Fruit fly (Drosophila melanogaster) whole organism, prepupa: ENCODE measurements around the gene CG15145.

Experiments used
- Blimp-1 ChIP-seq: fragments of 200-800 bp; sonication (Bioruptor generic); optimal IDR thresholded peaks from 3 replicates; lab custom pipeline; 2017; ENCODE audit warnings: missing biosample characterization, missing genetic modification characterization, mild to moderate bottlenecking, moderate library complexity, missing genetic modification reagents
- CG10631 ChIP-seq: fragments of 200-800 bp; sonication (Bioruptor generic); optimal IDR thresholded peaks from 2 replicates; lab custom pipeline; 2016; ENCODE audit warnings: missing biosample characterization, missing genetic modification characterization
- CG10669 ChIP-seq: fragments of 200-800 bp; sonication (Bioruptor generic); optimal IDR thresholded peaks from 3 replicates; lab custom pipeline; 2018; ENCODE audit warnings: missing biosample characterization, mild to moderate bottlenecking, missing genetic modification characterization, moderate library complexity
- CG11294 ChIP-seq: fragments of 200-800 bp; sonication (Bioruptor generic); IDR thresholded peaks from 2 replicates; pipeline ENCODE4 v1.3.6; 2022; ENCODE audit warnings: missing biosample characterization, missing genetic modification characterization
- CG11762 ChIP-seq: fragments of 200-800 bp; sonication (Bioruptor generic); optimal IDR thresholded peaks from 3 replicates; lab custom pipeline; 2016; ENCODE audit warnings: missing biosample characterization, missing genetic modification characterization; ENCODE audit not compliant: insufficient read depth
- CG11902 ChIP-seq: fragments of 200-800 bp; sonication (Bioruptor generic); optimal IDR thresholded peaks from 3 replicates; lab custom pipeline; 2016; ENCODE audit warnings: missing biosample characterization, missing genetic modification characterization
- CG15336 ChIP-seq: fragments of 200-800 bp; sonication (Bioruptor generic); IDR thresholded peaks from 2 replicates; pipeline ENCODE4 v1.3.6; 2022; ENCODE audit warnings: missing biosample characterization, missing genetic modification characterization
- CG1621 ChIP-seq: fragments of 200-800 bp; sonication (Bioruptor generic); optimal IDR thresholded peaks from 3 replicates; lab custom pipeline; 2018; ENCODE audit warnings: missing biosample characterization, mild to moderate bottlenecking, missing genetic modification characterization
- CG16779 ChIP-seq: fragments of 200-800 bp; sonication (Bioruptor generic); optimal IDR thresholded peaks from 3 replicates; lab custom pipeline; 2017; ENCODE audit warnings: missing biosample characterization, mild to moderate bottlenecking, missing genetic modification characterization
- CG3032 ChIP-seq: fragments of 200-800 bp; optimal IDR thresholded peaks from 2 replicates; lab custom pipeline; 2019; ENCODE audit warnings: missing biosample characterization, mild to moderate bottlenecking, missing genetic modification characterization, moderate library complexity
- CG31627 ChIP-seq: fragments of 200-800 bp; sonication (Bioruptor generic); optimal IDR thresholded peaks from 3 replicates; lab custom pipeline; 2016; ENCODE audit warnings: missing biosample characterization, missing genetic modification characterization
- CG32006 ChIP-seq: fragments of 200-800 bp; sonication (Bioruptor generic); optimal IDR thresholded peaks from 3 replicates; lab custom pipeline; 2017; ENCODE audit warnings: missing biosample characterization, mild to moderate bottlenecking, missing genetic modification characterization
- CG34406 ChIP-seq: fragments of 200-800 bp; sonication (Bioruptor generic); optimal IDR thresholded peaks from 3 replicates; lab custom pipeline; 2016; ENCODE audit warnings: missing biosample characterization, missing genetic modification characterization
- CG3919 ChIP-seq: fragments of 200-800 bp; sonication (Bioruptor generic); optimal IDR thresholded peaks from 3 replicates; lab custom pipeline; 2016; ENCODE audit warnings: missing biosample characterization, missing genetic modification characterization
- CG4318 ChIP-seq: fragments of 200-800 bp; sonication (Bioruptor generic); optimal IDR thresholded peaks from 3 replicates; lab custom pipeline; 2017; ENCODE audit warnings: missing biosample characterization, mild to moderate bottlenecking, missing genetic modification characterization
- CG6163 ChIP-seq: fragments of 200-800 bp; sonication (Bioruptor generic); IDR thresholded peaks from 3 replicates; pipeline ENCODE4 v1.3.6; 2022; ENCODE audit warnings: missing biosample characterization, missing genetic modification characterization
- CG6276 ChIP-seq: fragments of 200-800 bp; sonication (Bioruptor generic); optimal IDR thresholded peaks from 2 replicates; lab custom pipeline; 2017; ENCODE audit warnings: missing biosample characterization, mild to moderate bottlenecking, missing genetic modification characterization
- CG6792 ChIP-seq: fragments of 200-800 bp; sonication (Bioruptor generic); optimal IDR thresholded peaks from 3 replicates; lab custom pipeline; 2016; ENCODE audit warnings: missing biosample characterization, missing genetic modification characterization
- CG6808 ChIP-seq: fragments of 200-800 bp; sonication (Bioruptor generic); optimal IDR thresholded peaks from 3 replicates; lab custom pipeline; 2017; ENCODE audit warnings: missing biosample characterization, missing genetic modification characterization, mild to moderate bottlenecking, moderate library complexity, missing genetic modification reagents
- CG6854 ChIP-seq: fragments of 200-800 bp; sonication (Bioruptor generic); optimal IDR thresholded peaks from 2 replicates; lab custom pipeline; 2017; ENCODE audit warnings: missing biosample characterization, mild to moderate bottlenecking, missing genetic modification characterization
- CG7368 ChIP-seq: fragments of 200-800 bp; sonication (Bioruptor generic); optimal IDR thresholded peaks from 3 replicates; lab custom pipeline; 2016; ENCODE audit warnings: missing biosample characterization, missing genetic modification characterization
- CG8119 ChIP-seq: fragments of 200-800 bp; sonication (Bioruptor generic); IDR thresholded peaks from 3 replicates; pipeline ENCODE4 v1.3.6; 2022; ENCODE audit warnings: missing biosample characterization, missing genetic modification characterization
- CG8319 ChIP-seq: fragments of 200-800 bp; sonication (Bioruptor generic); optimal IDR thresholded peaks from 3 replicates; lab custom pipeline; 2016; ENCODE audit warnings: missing biosample characterization, missing genetic modification characterization
- CG8632 ChIP-seq: fragments of 200-800 bp; sonication (Bioruptor generic); optimal IDR thresholded peaks from 3 replicates; lab custom pipeline; 2016; ENCODE audit warnings: missing biosample characterization, missing genetic modification characterization
- CG9139 ChIP-seq: fragments of 200-800 bp; sonication (Bioruptor generic); optimal IDR thresholded peaks from 3 replicates; lab custom pipeline; 2017; ENCODE audit warnings: missing biosample characterization, mild to moderate bottlenecking, missing genetic modification characterization
- Eip75B ChIP-seq: fragments of 200-800 bp; sonication (Bioruptor generic); optimal IDR thresholded peaks from 3 replicates; lab custom pipeline; 2016; ENCODE audit warnings: missing biosample characterization, missing genetic modification characterization
- Eip78C ChIP-seq: fragments of 200-800 bp; sonication (Bioruptor generic); peaks from one replicate; lab custom pipeline; 2016; ENCODE audit warnings: missing biosample characterization, missing genetic modification characterization
- Eip93F ChIP-seq: fragments of 200-800 bp; sonication (Bioruptor generic); optimal IDR thresholded peaks from 2 replicates; lab custom pipeline; 2016; ENCODE audit warnings: missing biosample characterization, mild to moderate bottlenecking, missing genetic modification characterization
- Ets21C ChIP-seq: fragments of 200-800 bp; sonication (Bioruptor generic); optimal IDR thresholded peaks from 3 replicates; lab custom pipeline; 2016; ENCODE audit warnings: missing biosample characterization, missing genetic modification characterization
- Ets96B ChIP-seq: fragments of 200-800 bp; optimal IDR thresholded peaks from 2 replicates; lab custom pipeline; 2019; ENCODE audit warnings: missing biosample characterization, mild to moderate bottlenecking, missing genetic modification characterization, moderate library complexity
- Gug ChIP-seq: fragments of 200-800 bp; sonication (Bioruptor generic); IDR thresholded peaks from 2 replicates; pipeline ENCODE4 v1.3.6; 2022; ENCODE audit warnings: missing biosample characterization, missing genetic modification characterization
- Hr38 ChIP-seq: sonication (Bioruptor generic); optimal IDR thresholded peaks from 2 replicates; lab custom pipeline; 2016; ENCODE audit warnings: missing biosample characterization, missing genetic modification characterization
- Hr39 ChIP-seq: fragments of 200-800 bp; sonication (Bioruptor generic); optimal IDR thresholded peaks from 2 replicates; lab custom pipeline; 2016; ENCODE audit warnings: missing biosample characterization, missing genetic modification characterization
- Hr4 ChIP-seq: fragments of 200-800 bp; sonication (Bioruptor generic); optimal IDR thresholded peaks from 3 replicates; lab custom pipeline; 2016; ENCODE audit warnings: missing biosample characterization, missing genetic modification characterization
- Lpt ChIP-seq: fragments of 200-800 bp; sonication (Bioruptor generic); optimal IDR thresholded peaks from 3 replicates; lab custom pipeline; 2016; ENCODE audit warnings: missing biosample characterization, missing genetic modification characterization
- Met ChIP-seq: fragments of 200-800 bp; sonication (Bioruptor generic); optimal IDR thresholded peaks from 3 replicates; lab custom pipeline; 2016; ENCODE audit warnings: missing biosample characterization, missing genetic modification characterization
- OdsH ChIP-seq: fragments of 200-800 bp; sonication (Bioruptor generic); optimal IDR thresholded peaks from 3 replicates; lab custom pipeline; 2016; ENCODE audit warnings: missing biosample characterization, missing genetic modification characterization
- Smox ChIP-seq: fragments of 200-800 bp; sonication (Bioruptor generic); optimal IDR thresholded peaks from 3 replicates; lab custom pipeline; 2016; ENCODE audit warnings: missing biosample characterization, missing genetic modification characterization
- Sox102F ChIP-seq: fragments of 200-800 bp; sonication (Bioruptor generic); optimal IDR thresholded peaks from 2 replicates; lab custom pipeline; 2016; ENCODE audit warnings: missing biosample characterization, mild to moderate bottlenecking, missing genetic modification characterization
- Sox14 ChIP-seq: fragments of 200-800 bp; sonication (Bioruptor generic); optimal IDR thresholded peaks from 3 replicates; lab custom pipeline; 2016; ENCODE audit warnings: missing biosample characterization, missing genetic modification characterization
- Sox15 ChIP-seq: fragments of 200-800 bp; sonication (Bioruptor generic); optimal IDR thresholded peaks from 3 replicates; lab custom pipeline; 2016; ENCODE audit warnings: missing biosample characterization, missing genetic modification characterization
- achi ChIP-seq: fragments of 200-800 bp; sonication (Bioruptor generic); optimal IDR thresholded peaks from 3 replicates; lab custom pipeline; 2016; ENCODE audit warnings: missing biosample characterization, missing genetic modification characterization
- acj6 ChIP-seq: fragments of 200-800 bp; sonication (Bioruptor generic); optimal IDR thresholded peaks from 3 replicates; lab custom pipeline; 2016; ENCODE audit warnings: missing biosample characterization, missing genetic modification characterization
- cyc ChIP-seq: fragments of 200-800 bp; sonication (Bioruptor generic); optimal IDR thresholded peaks from 3 replicates; lab custom pipeline; 2016; ENCODE audit warnings: missing biosample characterization, missing genetic modification characterization
- dac ChIP-seq: fragments of 200-800 bp; sonication (Bioruptor generic); optimal IDR thresholded peaks from 2 replicates; lab custom pipeline; 2017; ENCODE audit warnings: missing biosample characterization, mild to moderate bottlenecking, missing genetic modification characterization
- eg ChIP-seq: fragments of 200-800 bp; sonication (Bioruptor generic); IDR thresholded peaks from 3 replicates; pipeline ENCODE4 v1.3.6; 2022; ENCODE audit warnings: missing biosample characterization, missing genetic modification characterization
- fkh ChIP-seq: fragments of 200-800 bp; sonication (Bioruptor generic); optimal IDR thresholded peaks from 3 replicates; lab custom pipeline; 2017; ENCODE audit warnings: missing biosample characterization, mild to moderate bottlenecking, missing genetic modification characterization, moderate library complexity
- lz ChIP-seq: fragments of 200-800 bp; sonication (Bioruptor generic); optimal IDR thresholded peaks from 3 replicates; lab custom pipeline; 2016; ENCODE audit warnings: missing biosample characterization, missing genetic modification characterization
- net ChIP-seq: fragments of 200-800 bp; sonication (Bioruptor generic); optimal IDR thresholded peaks from 3 replicates; lab custom pipeline; 2016; ENCODE audit warnings: missing biosample characterization, missing genetic modification characterization
- pdm3 ChIP-seq: fragments of 200-800 bp; sonication (Bioruptor generic); optimal IDR thresholded peaks from 3 replicates; lab custom pipeline; 2016; ENCODE audit warnings: missing biosample characterization, missing genetic modification characterization
- spab ChIP-seq: fragments of 200-800 bp; sonication (Bioruptor generic); optimal IDR thresholded peaks from 2 replicates; lab custom pipeline; 2017; ENCODE audit warnings: missing biosample characterization, mild to moderate bottlenecking, missing genetic modification characterization, missing genetic modification reagents
- topi ChIP-seq: fragments of 200-800 bp; sonication (Bioruptor generic); optimal IDR thresholded peaks from 3 replicates; lab custom pipeline; 2016; ENCODE audit warnings: missing biosample characterization, missing genetic modification characterization
- vri ChIP-seq: fragments of 200-800 bp; sonication (Bioruptor generic); optimal IDR thresholded peaks from 3 replicates; lab custom pipeline; 2016; ENCODE audit warnings: missing biosample characterization, mild to moderate bottlenecking, missing genetic modification characterization

CG15145 gene

dm6 chr2L:17484174-17484573 is 47.9 kb downstream of the CG15145 start, which contains the start of the genes GCS2beta and CG5131:
GCS2beta (minus strand) TSS chr2L:17484307.
CG5131 (plus strand) TSS chr2L:17484501.
- TF ChIP-seq OdsH (GFP tag; lab: Kevin White, UChicago) (peak; percentile 95), Hr4 (GFP tag; lab: Kevin White, UChicago) (peak; percentile 96), Sox15 (GFP tag; lab: Kevin White, UChicago) (peak; percentile 94), CG6163 (GFP tag; lab: Robert Waterston, UW) (peak; percentile 92), Lpt (GFP tag; lab: Kevin White, UChicago) (peak; percentile 81), Sox102F (peak; percentile 88), Hr39 (GFP tag; lab: Kevin White, UChicago) (peak; percentile 97), CG16779 (tag; lab: Kevin White, UChicago) (peak; percentile 52), Eip78C (GFP tag; lab: Kevin White, UChicago) (peak; percentile 96), dac (GFP tag; lab: Kevin White, UChicago) (peak; percentile 93), Ets96B (peak; percentile 80), Sox14 (peak; percentile 95), CG8319 (GFP tag; lab: Kevin White, UChicago) (peak; percentile 91), CG11294 (peak; percentile 88), Ets21C (GFP tag; lab: Kevin White, UChicago) (peak; percentile 93), CG11762 (GFP tag; lab: Kevin White, UChicago) (peak; percentile 86), Gug (peak; percentile 91), CG6792 (GFP tag; lab: Kevin White, UChicago) (peak; percentile 85), lz (GFP tag; lab: Kevin White, UChicago) (peak; percentile 93), spab (GFP tag; lab: Kevin White, UChicago) (peak; percentile 61), Blimp-1 (GFP tag; lab: Kevin White, UChicago) (peak; percentile 37), CG34406 (GFP tag; lab: Kevin White, UChicago) (peak; percentile 82), CG15336 (GFP tag; lab: Robert Waterston, UW) (peak; percentile 85), CG31627 (GFP tag; lab: Kevin White, UChicago) (peak; percentile 97), achi (peak; percentile 91), CG6854 (GFP tag; lab: Kevin White, UChicago) (peak; percentile 53), CG6808 (GFP tag; lab: Kevin White, UChicago) (peak; percentile 58), fkh (no peak), Eip75B (GFP tag; lab: Kevin White, UChicago) (peak; percentile 91), CG3919 (GFP tag; lab: Kevin White, UChicago) (peak; percentile 94), acj6 (GFP tag; lab: Kevin White, UChicago) (peak; percentile 93), vri (GFP tag; lab: Kevin White, UChicago) (peak; percentile 89), CG8119 (GFP tag; lab: Robert Waterston, UW) (peak; percentile 87), CG10631 (GFP tag; lab: Kevin White, UChicago) (peak; percentile 95), net (peak; percentile 92), cyc (GFP tag; lab: Kevin White, UChicago) (peak; percentile 96), Eip93F (GFP tag; lab: Kevin White, UChicago) (no peak), Smox (GFP tag; lab: Kevin White, UChicago) (peak; percentile 90), CG11902 (GFP tag; lab: Kevin White, UChicago) (peak; percentile 95), CG1621 (peak; percentile 86), CG6276 (peak; percentile 73), CG4318 (GFP tag; lab: Kevin White, UChicago) (peak; percentile 89), CG8632 (GFP tag; lab: Kevin White, UChicago) (peak; percentile 82), CG3032 (peak; percentile 87), topi (GFP tag; lab: Kevin White, UChicago) (peak; percentile 91), pdm3 (GFP tag; lab: Kevin White, UChicago) (peak; percentile 96), eg (GFP tag; lab: Robert Waterston, UW) (peak; percentile 95), CG10669 (GFP tag; lab: Kevin White, UChicago) (peak; percentile 81), CG7368 (GFP tag; lab: Kevin White, UChicago) (peak; percentile 92), Met (GFP tag; lab: Kevin White, UChicago) (peak; percentile 89), CG9139 (no peak), Hr38 (peak; percentile 94), CG32006 (GFP tag; lab: Kevin White, UChicago) (peak; percentile 93)
